Worm (Caenorhabditis elegans): ENCODE results near the gene F44D12.16.

DNA sequence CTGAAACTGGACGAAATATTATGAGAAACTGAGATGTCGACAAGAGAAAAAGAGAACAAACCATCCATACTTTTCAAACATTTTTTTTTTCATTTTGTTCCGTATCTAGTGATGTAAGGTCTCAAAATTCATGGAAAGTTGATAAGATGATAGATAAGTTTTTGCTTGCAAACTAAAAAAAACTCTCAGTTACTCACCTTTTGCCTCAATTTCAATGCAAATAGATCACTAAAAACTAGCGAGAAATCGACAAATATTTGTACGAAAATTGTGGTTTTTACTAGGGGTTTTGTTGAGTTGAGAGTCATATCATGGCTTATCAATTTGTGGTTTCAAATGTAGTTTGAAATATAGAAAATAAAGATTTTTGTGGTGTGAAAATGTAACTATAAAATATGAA lies 31.9 kb downstream of the F44D12.16 start:
- TF ChIP-seq nhr-11 (tag; optimal IDR thresholded peaks at IDR 0.05), result no peak
- no peak for TF ChIP-seq nhr-237 (tag; optimal IDR thresholded peaks at IDR 0.05)
- no peak for TF ChIP-seq ceh-62 (tag; optimal IDR thresholded peaks at IDR 0.05)
- no peak for TF ChIP-seq egl-27 (tag; optimal IDR thresholded peaks at IDR 0.05)
- no peak for TF ChIP-seq pha-4 (GFP tag; IDR thresholded peaks at IDR 0.05)
- no peak for TF ChIP-seq pha-4 (tag; optimal IDR thresholded peaks at IDR 0.05)
